Fruit fly (Drosophila melanogaster) whole organism, embryonic: Measurements from ENCODE around the gene CG7985.

ENCODE experiments used
- Bdp1 ChIP-seq: fragments of 200-800 bp; sonication (Bioruptor generic); optimal IDR thresholded peaks from 3 replicates; lab custom pipeline; 2016; ENCODE audit warnings: missing biosample characterization, missing genetic modification characterization
- CG10209 ChIP-seq: fragments of 200-800 bp; sonication (Bioruptor generic); optimal IDR thresholded peaks from 3 replicates; lab custom pipeline; 2017; ENCODE audit warnings: missing biosample characterization, mild to moderate bottlenecking, missing genetic modification characterization, missing genetic modification reagents
- CG10366 ChIP-seq: fragments of 200-800 bp; sonication (Bioruptor generic); IDR thresholded peaks from 2 replicates; pipeline ENCODE4 v1.3.6; 2022; ENCODE audit warnings: missing biosample characterization, missing genetic modification characterization
- CG10431 ChIP-seq: fragments of 200-800 bp; sonication (Bioruptor generic); optimal IDR thresholded peaks from 3 replicates; lab custom pipeline; 2018; ENCODE audit warnings: missing biosample characterization, mild to moderate bottlenecking, missing genetic modification characterization
- CG12942 ChIP-seq: fragments of 200-800 bp; sonication (Bioruptor generic); optimal IDR thresholded peaks from 3 replicates; lab custom pipeline; 2016; ENCODE audit warnings: missing biosample characterization, missing genetic modification characterization
- CG13123 ChIP-seq: fragments of 200-800 bp; sonication (Bioruptor generic); optimal IDR thresholded peaks from 2 replicates; lab custom pipeline; 2016; ENCODE audit warnings: missing biosample characterization, missing genetic modification characterization
- CG13296 ChIP-seq: fragments of 200-800 bp; sonication (Bioruptor generic); optimal IDR thresholded peaks from 3 replicates; lab custom pipeline; 2018; ENCODE audit warnings: missing biosample characterization, mild to moderate bottlenecking, missing genetic modification characterization
- CG16813 ChIP-seq: fragments of 200-800 bp; sonication (Bioruptor generic); IDR thresholded peaks from 3 replicates; pipeline ENCODE4 v1.3.6; 2022; ENCODE audit warnings: missing biosample characterization, missing genetic modification characterization; ENCODE audit not compliant: partially characterized antibody
- CG17359 ChIP-seq: fragments of 200-800 bp; sonication (Bioruptor generic); optimal IDR thresholded peaks from 3 replicates; lab custom pipeline; 2018; ENCODE audit warnings: missing biosample characterization, mild to moderate bottlenecking, missing genetic modification characterization, moderate library complexity
- CG18476 ChIP-seq: fragments of 200-800 bp; sonication (Bioruptor generic); optimal IDR thresholded peaks from 2 replicates; lab custom pipeline; 2016; ENCODE audit warnings: missing biosample characterization, mild to moderate bottlenecking, missing genetic modification characterization
- CG18619 ChIP-seq: fragments of 200-800 bp; sonication (Bioruptor generic); optimal IDR thresholded peaks from 3 replicates; lab custom pipeline; 2017; ENCODE audit warnings: missing biosample characterization, mild to moderate bottlenecking, missing genetic modification characterization
- CG3838 ChIP-seq: fragments of 200-800 bp; sonication (Bioruptor generic); optimal IDR thresholded peaks from 3 replicates; lab custom pipeline; 2016; ENCODE audit warnings: missing biosample characterization, missing genetic modification characterization
- CG4730 ChIP-seq: fragments of 200-800 bp; sonication (Bioruptor generic); IDR thresholded peaks from 2 replicates; pipeline ENCODE4 v1.3.6; 2022; ENCODE audit warnings: missing biosample characterization, missing genetic modification characterization
- CG8765 ChIP-seq: fragments of 200-800 bp; sonication (Bioruptor generic); IDR thresholded peaks from 2 replicates; pipeline ENCODE4 v1.3.6; 2022; ENCODE audit warnings: missing biosample characterization, missing genetic modification characterization
- CG9437 ChIP-seq: fragments of 200-800 bp; sonication (Bioruptor generic); optimal IDR thresholded peaks from 2 replicates; lab custom pipeline; 2018; ENCODE audit warnings: missing biosample characterization, mild to moderate bottlenecking, missing genetic modification characterization
- Dek ChIP-seq: fragments of 200-800 bp; sonication (Bioruptor generic); optimal IDR thresholded peaks from 3 replicates; lab custom pipeline; 2019; ENCODE audit warnings: missing biosample characterization, mild to moderate bottlenecking, missing genetic modification characterization, moderate library complexity
- Fer1 ChIP-seq: fragments of 200-800 bp; sonication (Bioruptor generic); optimal IDR thresholded peaks from 2 replicates; lab custom pipeline; 2017; ENCODE audit warnings: missing biosample characterization, mild to moderate bottlenecking, missing genetic modification characterization
- Fer3 ChIP-seq: fragments of 200-800 bp; sonication (Bioruptor generic); optimal IDR thresholded peaks from 2 replicates; lab custom pipeline; 2018; ENCODE audit warnings: missing biosample characterization, mild to moderate bottlenecking, missing genetic modification characterization, moderate library complexity
- Gug ChIP-seq: fragments of 200-800 bp; sonication (Bioruptor generic); IDR thresholded peaks from 4 replicates; pipeline ENCODE4 v1.3.6; 2022; ENCODE audit warnings: missing biosample characterization, missing genetic modification characterization
- Hmr ChIP-seq: fragments of 200-800 bp; sonication (Bioruptor generic); optimal IDR thresholded peaks from 3 replicates; lab custom pipeline; 2017; ENCODE audit warnings: mild to moderate bottlenecking, missing biosample characterization, missing genetic modification reagents, missing genetic modification characterization
- Lpt ChIP-seq: fragments of >200 bp; optimal IDR thresholded peaks from 2 replicates; lab custom pipeline; 2018; ENCODE audit warnings: missing biosample characterization, missing genetic modification characterization
- NFAT ChIP-seq: fragments of 200-800 bp; sonication (Bioruptor generic); IDR thresholded peaks from 2 replicates; pipeline ENCODE4 v1.3.6; 2022; ENCODE audit warnings: missing biosample characterization, missing genetic modification characterization
- Sox100B ChIP-seq: fragments of 200-800 bp; sonication (Bioruptor generic); optimal IDR thresholded peaks from 3 replicates; lab custom pipeline; 2018; ENCODE audit warnings: missing biosample characterization, mild to moderate bottlenecking, missing genetic modification characterization
- Spps ChIP-seq: fragments of 200-800 bp; sonication (Bioruptor generic); optimal IDR thresholded peaks from 2 replicates; lab custom pipeline; 2018; ENCODE audit warnings: missing biosample characterization, mild to moderate bottlenecking, missing genetic modification characterization
- Trl ChIP-seq, 3 experiments: fragments of >200 bp in 2 of 3; fragments of 200-800 bp in 1 of 3; sonication (Bioruptor generic) in 1 of 3; optimal IDR thresholded peaks; 2 replicates in 1 of 3; 3 replicates in 2 of 3; lab custom pipeline; 2016 to 2017; ENCODE audit warnings: missing biosample characterization in 1 of 3, missing genetic modification characterization in 1 of 3
- abd-A ChIP-seq: fragments of 200-800 bp; sonication (Bioruptor generic); optimal IDR thresholded peaks from 3 replicates; lab custom pipeline; 2019; ENCODE audit warnings: missing biosample characterization, mild to moderate bottlenecking, missing genetic modification characterization, moderate library complexity
- al ChIP-seq: fragments of 200-800 bp; sonication (Bioruptor generic); IDR thresholded peaks from 2 replicates; pipeline ENCODE4 v1.3.6; 2022; ENCODE audit warnings: missing biosample characterization, missing genetic modification characterization
- amos ChIP-seq: fragments of 200-800 bp; sonication (Bioruptor generic); IDR thresholded peaks from 2 replicates; pipeline ENCODE4 v1.3.6; 2022; ENCODE audit warnings: missing biosample characterization, missing genetic modification characterization; ENCODE audit not compliant: partially characterized antibody
- br ChIP-seq: fragments of >200 bp; optimal IDR thresholded peaks from 2 replicates; lab custom pipeline; 2017
- chif ChIP-seq, 2 experiments: fragments of 200-800 bp; sonication (Bioruptor generic); optimal IDR thresholded peaks; 3 replicates each; lab custom pipeline; 2016; ENCODE audit warnings: missing biosample characterization in 2 of 2, missing genetic modification characterization in 2 of 2
- ems ChIP-seq: fragments of 200-800 bp; sonication (Bioruptor generic); optimal IDR thresholded peaks from 3 replicates; lab custom pipeline; 2016; ENCODE audit warnings: missing biosample characterization, missing genetic modification characterization
- esg ChIP-seq: fragments of 200-800 bp; sonication (Bioruptor generic); conservative IDR thresholded peaks from 2 replicates; pipeline ENCODE4 v1.3.6; 2022; ENCODE audit warnings: missing biosample characterization, missing genetic modification characterization
- fd3F ChIP-seq: fragments of 200-800 bp; sonication (Bioruptor generic); optimal IDR thresholded peaks from 2 replicates; lab custom pipeline; 2018; ENCODE audit warnings: missing biosample characterization, mild to moderate bottlenecking, missing genetic modification characterization, moderate library complexity
- fd64A ChIP-seq: fragments of 200-800 bp; sonication (Bioruptor generic); optimal IDR thresholded peaks from 3 replicates; lab custom pipeline; 2018; ENCODE audit warnings: missing biosample characterization, mild to moderate bottlenecking, missing genetic modification characterization
- fd96Cb ChIP-seq: fragments of 200-800 bp; sonication (Bioruptor generic); optimal IDR thresholded peaks from 2 replicates; lab custom pipeline; 2018; ENCODE audit warnings: missing biosample characterization, mild to moderate bottlenecking, missing genetic modification characterization, moderate library complexity
- her ChIP-seq: fragments of 200-800 bp; sonication (Bioruptor generic); optimal IDR thresholded peaks from 2 replicates; lab custom pipeline; 2016; ENCODE audit warnings: missing biosample characterization, missing genetic modification characterization
- jigr1 ChIP-seq: fragments of 200-800 bp; sonication (Bioruptor generic); IDR thresholded peaks from 3 replicates; pipeline ENCODE4 v1.3.6; 2022; ENCODE audit warnings: missing biosample characterization, missing genetic modification characterization
- mirr ChIP-seq: fragments of 200-800 bp; sonication (Bioruptor generic); optimal IDR thresholded peaks from 3 replicates; lab custom pipeline; 2018; ENCODE audit warnings: missing biosample characterization, mild to moderate bottlenecking, missing genetic modification characterization
- nom ChIP-seq: fragments of 200-800 bp; sonication (Bioruptor generic); optimal IDR thresholded peaks from 2 replicates; lab custom pipeline; 2017; ENCODE audit warnings: missing biosample characterization, missing genetic modification characterization, mild to moderate bottlenecking, moderate library complexity, missing genetic modification reagents
- oc ChIP-seq: fragments of 200-800 bp; sonication (Bioruptor generic); optimal IDR thresholded peaks from 2 replicates; lab custom pipeline; 2018; ENCODE audit warnings: missing biosample characterization, mild to moderate bottlenecking, missing genetic modification characterization, moderate library complexity
- odd ChIP-seq: fragments of 200-800 bp; sonication (Bioruptor generic); optimal IDR thresholded peaks from 2 replicates; lab custom pipeline; 2017; ENCODE audit warnings: missing biosample characterization, mild to moderate bottlenecking, missing genetic modification characterization
- p53 ChIP-seq: fragments of 200-800 bp; sonication (Bioruptor generic); optimal IDR thresholded peaks from 2 replicates; lab custom pipeline; 2016; ENCODE audit warnings: missing biosample characterization, missing genetic modification characterization
- pan ChIP-seq, 4 experiments: fragments of >200 bp in 3 of 4; fragments of 200-800 bp in 1 of 4; sonication (Bioruptor generic) in 1 of 4; optimal IDR thresholded peaks in 3 of 4; IDR thresholded peaks in 1 of 4; 2 replicates each; pipeline versions ENCODE4 v1.3.6 to Lab custom; 2017 to 2022; ENCODE audit warnings: missing biosample characterization in 2 of 4, missing genetic modification characterization in 2 of 4, mixed read lengths in 1 of 4
- prd ChIP-seq, 3 experiments: fragments of >200 bp in 2 of 3; fragments of 200-800 bp in 1 of 3; sonication (Bioruptor generic) in 1 of 3; optimal IDR thresholded peaks in 2 of 3; IDR thresholded peaks in 1 of 3; 2 replicates in 2 of 3; 3 replicates in 1 of 3; pipeline versions ENCODE4 v1.3.6 to Lab custom; 2017 to 2022; ENCODE audit warnings: missing biosample characterization in 1 of 3, missing genetic modification characterization in 1 of 3
- tap ChIP-seq: fragments of 200-800 bp; optimal IDR thresholded peaks from 3 replicates; lab custom pipeline; 2019; ENCODE audit warnings: missing biosample characterization, mild to moderate bottlenecking, missing genetic modification characterization, moderate library complexity
- tll ChIP-seq, 2 experiments: fragments of 200-800 bp in 1 of 2; fragments of >200 bp in 1 of 2; sonication (Bioruptor generic) in 1 of 2; optimal IDR thresholded peaks; 2 replicates each; lab custom pipeline; 2017 to 2019; ENCODE audit warnings: missing biosample characterization in 2 of 2, missing genetic modification characterization in 2 of 2, mild to moderate bottlenecking in 1 of 2, moderate library complexity in 1 of 2
- trh ChIP-seq: fragments of 200-800 bp; sonication (Bioruptor generic); optimal IDR thresholded peaks from 2 replicates; lab custom pipeline; 2016; ENCODE audit warnings: missing biosample characterization, missing genetic modification characterization
- vvl ChIP-seq: fragments of 200-800 bp; sonication (Bioruptor generic); IDR thresholded peaks from 2 replicates; pipeline ENCODE4 v1.3.6; 2022; ENCODE audit warnings: missing biosample characterization, missing genetic modification characterization

CG7985 gene

dm6 chr3R:18196991-18197801 is 2.5 kb upstream of the CG7985 start (continued):
- TF ChIP-seq Fer1 (GFP tag; lab: Kevin White, UChicago) (no peak), CG4730 (GFP tag; lab: Robert Waterston, UW) (no peak), CG9437 (GFP tag; lab: Kevin White, UChicago) (peak; percentile 84), NFAT (GFP tag; lab: Robert Waterston, UW) (no peak), CG13123 (no peak), trh (GFP tag; lab: Kevin White, UChicago) (no peak), CG10366 (GFP tag; lab: Robert Waterston, UW) (no peak), jigr1 (GFP tag; lab: Robert Waterston, UW) (no peak), CG8765 (no peak), Bdp1 (no peak), Hmr (GFP tag; lab: Kevin White, UChicago) (peak; percentile 62), al (GFP tag; lab: Robert Waterston, UW) (no peak), CG3838 (no peak), CG10209 (GFP tag; lab: Kevin White, UChicago) (peak; percentile 53), br (lab: Kevin White, UChicago) (no peak), her (GFP tag; lab: Kevin White, UChicago) (no peak), Trl (optimal IDR thresholded peaks at IDR 0.05; lab: Kevin White, UChicago) (peak; percentile 97 to 99), Trl (GFP tag; optimal IDR thresholded peaks at IDR 0.05; lab: Kevin White, UChicago) (peak; percentile 42), amos (no peak), chif (GFP tag; optimal IDR thresholded peaks at IDR 0.05; lab: Kevin White, UChicago) (peak in 1 of 2 experiments; percentile 36), Fer3 (tag; lab: Kevin White, UChicago) (peak; percentile 35), fd96Cb (peak; percentile 44), Spps (tag; lab: Kevin White, UChicago) (no peak), pan (optimal IDR thresholded peaks at IDR 0.05; lab: Kevin White, UChicago) (no peak), pan (GFP tag; optimal IDR thresholded peaks at IDR 0.05 in 1 of 2, IDR thresholded peaks at IDR 0.05 in 1 of 2) (no peak), Gug (GFP tag; lab: Robert Waterston, UW) (no peak), oc (tag; lab: Kevin White, UChicago) (peak; percentile 58), CG17359 (tag; lab: Kevin White, UChicago) (peak; percentile 66), tap (no peak), tll (GFP tag; optimal IDR thresholded peaks at IDR 0.05; lab: Kevin White, UChicago) (no peak), p53 (GFP tag; lab: Kevin White, UChicago) (no peak), vvl (no peak), ems (GFP tag; lab: Kevin White, UChicago) (no peak), nom (GFP tag; lab: Kevin White, UChicago) (peak; percentile 97), abd-A (peak; percentile 71), fd3F (GFP tag; lab: Kevin White, UChicago) (peak; percentile 22), CG10431 (GFP tag; lab: Kevin White, UChicago) (no peak), Dek (tag; lab: Kevin White, UChicago) (peak; percentile 24), mirr (GFP tag; lab: Kevin White, UChicago) (no peak), CG18476 (peak; percentile 35), prd (optimal IDR thresholded peaks at IDR 0.05; lab: Kevin White, UChicago) (no peak), prd (GFP tag; IDR thresholded peaks at IDR 0.05; lab: Robert Waterston, UW) (no peak), CG16813 (GFP tag; lab: Robert Waterston, UW) (no peak), esg (no peak), CG13296 (GFP tag; lab: Kevin White, UChicago) (peak; percentile 39), CG12942 (GFP tag; lab: Kevin White, UChicago) (peak; percentile 15), fd64A (no peak), CG18619 (GFP tag; lab: Kevin White, UChicago) (peak; percentile 75), odd (GFP tag; lab: Kevin White, UChicago) (peak; percentile 74), Lpt (no peak), Sox100B (GFP tag; lab: Kevin White, UChicago) (peak; percentile 73)
